Fruit fly (Drosophila melanogaster) whole organism, embryonic: ENCODE measurements around the gene CG17029.

ENCODE experiments used
- Antp ChIP-seq: fragments of 200-800 bp; sonication (Bioruptor generic); optimal IDR thresholded peaks from 3 replicates; lab custom pipeline; 2016; ENCODE audit warnings: missing biosample characterization, missing genetic modification characterization
- Asciz ChIP-seq: fragments of 200-800 bp; sonication (Bioruptor generic); optimal IDR thresholded peaks from 2 replicates; lab custom pipeline; 2017; ENCODE audit warnings: missing biosample characterization, mild to moderate bottlenecking, missing genetic modification characterization, missing genetic modification reagents
- BtbVII ChIP-seq: fragments of 200-800 bp; sonication (Bioruptor generic); optimal IDR thresholded peaks from 3 replicates; lab custom pipeline; 2017; ENCODE audit warnings: missing biosample characterization, mild to moderate bottlenecking, missing genetic modification characterization
- Bteb2 ChIP-seq: fragments of 200-800 bp; sonication (Bioruptor generic); optimal IDR thresholded peaks from 2 replicates; lab custom pipeline; 2016; ENCODE audit warnings: missing biosample characterization, missing genetic modification characterization
- CG11247 ChIP-seq: fragments of 200-800 bp; sonication (Bioruptor generic); IDR thresholded peaks from 2 replicates; pipeline ENCODE4 v1.3.6; 2022; ENCODE audit warnings: missing biosample characterization, missing genetic modification characterization
- CG1233 ChIP-seq: fragments of 200-800 bp; sonication (Bioruptor generic); optimal IDR thresholded peaks from 4 replicates; lab custom pipeline; 2018; ENCODE audit warnings: missing biosample characterization, mild to moderate bottlenecking, missing genetic modification characterization
- CG13123 ChIP-seq: fragments of 200-800 bp; sonication (Bioruptor generic); optimal IDR thresholded peaks from 2 replicates; lab custom pipeline; 2016; ENCODE audit warnings: missing biosample characterization, missing genetic modification characterization
- CG14050 ChIP-seq: fragments of 200-800 bp; sonication (Bioruptor generic); IDR thresholded peaks from 3 replicates; pipeline ENCODE4 v1.3.6; 2022; ENCODE audit warnings: missing biosample characterization, missing genetic modification characterization
- CG15269 ChIP-seq: fragments of 200-800 bp; sonication (Bioruptor generic); optimal IDR thresholded peaks from 2 replicates; lab custom pipeline; 2018; ENCODE audit warnings: missing biosample characterization, mild to moderate bottlenecking, missing genetic modification characterization, moderate library complexity
- CG1603 ChIP-seq: fragments of 200-800 bp; sonication (Bioruptor generic); optimal IDR thresholded peaks from 2 replicates; lab custom pipeline; 2019; ENCODE audit warnings: missing biosample characterization, mild to moderate bottlenecking, missing genetic modification characterization, moderate library complexity
- CG17568 ChIP-seq: fragments of 200-800 bp; sonication (Bioruptor generic); optimal IDR thresholded peaks from 2 replicates; lab custom pipeline; 2018; ENCODE audit warnings: missing biosample characterization, mild to moderate bottlenecking, missing genetic modification characterization, moderate library complexity
- CG18262 ChIP-seq: fragments of 200-800 bp; optimal IDR thresholded peaks from 3 replicates; lab custom pipeline; 2019; ENCODE audit warnings: missing biosample characterization, mild to moderate bottlenecking, missing genetic modification characterization, moderate library complexity
- CG18599 ChIP-seq: fragments of 200-800 bp; sonication (Bioruptor generic); optimal IDR thresholded peaks from 3 replicates; lab custom pipeline; 2017; ENCODE audit warnings: missing biosample characterization, missing genetic modification characterization, mild to moderate bottlenecking, moderate library complexity, missing genetic modification reagents
- CG2712 ChIP-seq: fragments of 200-800 bp; optimal IDR thresholded peaks from 3 replicates; lab custom pipeline; 2019; ENCODE audit warnings: missing biosample characterization, mild to moderate bottlenecking, missing genetic modification characterization, moderate library complexity
- CG30020 ChIP-seq: fragments of 200-800 bp; optimal IDR thresholded peaks from 2 replicates; lab custom pipeline; 2019; ENCODE audit warnings: missing biosample characterization, mild to moderate bottlenecking, missing genetic modification characterization, moderate library complexity
- CG3065 ChIP-seq: fragments of 200-800 bp; sonication (Bioruptor generic); optimal IDR thresholded peaks from 2 replicates; lab custom pipeline; 2016; ENCODE audit warnings: missing biosample characterization, missing genetic modification characterization
- CG31441 ChIP-seq: fragments of 200-800 bp; sonication (Bioruptor generic); IDR thresholded peaks from 2 replicates; pipeline ENCODE4 v1.3.6; 2022; ENCODE audit warnings: missing biosample characterization, missing genetic modification characterization
- CG3163 ChIP-seq: fragments of 200-800 bp; sonication (Bioruptor generic); optimal IDR thresholded peaks from 3 replicates; lab custom pipeline; 2016; ENCODE audit warnings: missing biosample characterization, missing genetic modification characterization
- CG33213 ChIP-seq: fragments of 200-800 bp; sonication (Bioruptor generic); optimal IDR thresholded peaks from 3 replicates; lab custom pipeline; 2016; ENCODE audit warnings: missing biosample characterization, missing genetic modification characterization
- CG34376 ChIP-seq: fragments of 200-800 bp; sonication (Bioruptor generic); optimal IDR thresholded peaks from 2 replicates; lab custom pipeline; 2018; ENCODE audit warnings: missing biosample characterization, mild to moderate bottlenecking, missing genetic modification characterization
- CG42726 ChIP-seq: fragments of 200-800 bp; sonication (Bioruptor generic); IDR thresholded peaks from 2 replicates; pipeline ENCODE4 v1.3.6; 2022; ENCODE audit warnings: missing biosample characterization, missing genetic modification characterization; ENCODE audit not compliant: partially characterized antibody
- CG5953 ChIP-seq: fragments of 200-800 bp; sonication (Bioruptor generic); IDR thresholded peaks from 2 replicates; pipeline ENCODE4 v1.3.6; 2022; ENCODE audit warnings: missing biosample characterization, missing genetic modification characterization
- CG6175 ChIP-seq: fragments of 200-800 bp; sonication (Bioruptor generic); IDR thresholded peaks from 3 replicates; pipeline ENCODE4 v1.3.6; 2022; ENCODE audit warnings: missing biosample characterization, missing genetic modification characterization
- CG8359 ChIP-seq: fragments of 200-800 bp; sonication (Bioruptor generic); optimal IDR thresholded peaks from 2 replicates; lab custom pipeline; 2017; ENCODE audit warnings: missing biosample characterization, mild to moderate bottlenecking, missing genetic modification characterization, borderline replicate concordance
- CG8478 ChIP-seq: fragments of >200 bp; optimal IDR thresholded peaks from 2 replicates; lab custom pipeline; 2018
- CG9215 ChIP-seq: fragments of 200-800 bp; sonication (Bioruptor generic); IDR thresholded peaks from 2 replicates; pipeline ENCODE4 v1.3.6; 2022; ENCODE audit warnings: missing biosample characterization, missing genetic modification characterization
- D ChIP-seq, 2 experiments: fragments of 200-800 bp in 1 of 2; fragments of >200 bp in 1 of 2; sonication (Bioruptor generic) in 1 of 2; optimal IDR thresholded peaks; 2 replicates in 1 of 2; 3 replicates in 1 of 2; lab custom pipeline; 2017; ENCODE audit warnings: mild to moderate bottlenecking in 1 of 2, missing biosample characterization in 1 of 2, missing genetic modification characterization in 1 of 2, missing genetic modification reagents in 1 of 2
- E2f2 ChIP-seq: fragments of 200-800 bp; sonication (Bioruptor generic); IDR thresholded peaks from 2 replicates; pipeline ENCODE4 v1.3.6; 2022; ENCODE audit warnings: missing biosample characterization, missing genetic modification characterization
- ERR ChIP-seq: fragments of 200-800 bp; sonication (Bioruptor generic); optimal IDR thresholded peaks from 2 replicates; lab custom pipeline; 2016; ENCODE audit warnings: missing biosample characterization, missing genetic modification characterization
- Gug ChIP-seq: fragments of 200-800 bp; sonication (Bioruptor generic); IDR thresholded peaks from 4 replicates; pipeline ENCODE4 v1.3.6; 2022; ENCODE audit warnings: missing biosample characterization, missing genetic modification characterization
- Jarid2 ChIP-seq: fragments of 200-800 bp; sonication (Bioruptor generic); optimal IDR thresholded peaks from 3 replicates; lab custom pipeline; 2017; ENCODE audit warnings: mild to moderate bottlenecking, missing biosample characterization, missing genetic modification reagents, missing genetic modification characterization
- NC2α ChIP-seq: fragments of 200-800 bp; sonication (Bioruptor generic); optimal IDR thresholded peaks from 2 replicates; lab custom pipeline; 2016; ENCODE audit warnings: missing biosample characterization, missing genetic modification characterization
- Usf ChIP-seq: fragments of 200-800 bp; sonication (Bioruptor generic); optimal IDR thresholded peaks from 2 replicates; lab custom pipeline; 2017; ENCODE audit warnings: missing genotype, missing biosample characterization, missing genetic modification characterization
- al ChIP-seq: fragments of 200-800 bp; sonication (Bioruptor generic); IDR thresholded peaks from 2 replicates; pipeline ENCODE4 v1.3.6; 2022; ENCODE audit warnings: missing biosample characterization, missing genetic modification characterization
- dysf ChIP-seq: fragments of 200-800 bp; sonication (Bioruptor generic); IDR thresholded peaks from 3 replicates; pipeline ENCODE4 v1.3.6; 2022; ENCODE audit warnings: missing biosample characterization, missing genetic modification characterization
- eyg ChIP-seq: fragments of 200-800 bp; sonication (Bioruptor generic); optimal IDR thresholded peaks from 3 replicates; lab custom pipeline; 2016; ENCODE audit warnings: missing biosample characterization, missing genetic modification characterization
- gce ChIP-seq: fragments of 200-800 bp; sonication (Bioruptor generic); IDR thresholded peaks from 3 replicates; pipeline ENCODE4 v1.3.6; 2022; ENCODE audit warnings: missing biosample characterization, missing genetic modification characterization
- grau ChIP-seq: fragments of 200-800 bp; optimal IDR thresholded peaks from 3 replicates; lab custom pipeline; 2019; ENCODE audit warnings: missing biosample characterization, mild to moderate bottlenecking, missing genetic modification characterization, moderate library complexity
- hb ChIP-seq: fragments of 200-800 bp; sonication (Bioruptor generic); IDR thresholded peaks from 3 replicates; pipeline ENCODE4 v1.3.6; 2022; ENCODE audit warnings: missing biosample characterization, missing genetic modification characterization; ENCODE audit not compliant: partially characterized antibody
- ken ChIP-seq: fragments of 200-800 bp; sonication (Bioruptor generic); IDR thresholded peaks from 3 replicates; pipeline ENCODE4 v1.3.6; 2022; ENCODE audit warnings: missing biosample characterization, missing genetic modification characterization
- nerfin-2 ChIP-seq: fragments of 200-800 bp; sonication (Bioruptor generic); IDR thresholded peaks from 2 replicates; pipeline ENCODE4 v1.3.6; 2022; ENCODE audit warnings: missing biosample characterization, missing genetic modification characterization; ENCODE audit not compliant: partially characterized antibody
- otp ChIP-seq: fragments of 200-800 bp; sonication (Bioruptor generic); IDR thresholded peaks from 3 replicates; pipeline ENCODE4, ENCODE4 v1.3.6; 2022; ENCODE audit warnings: missing biosample characterization, missing genetic modification characterization
- repo ChIP-seq: fragments of 200-800 bp; sonication (Bioruptor generic); optimal IDR thresholded peaks from 2 replicates; lab custom pipeline; 2016; ENCODE audit warnings: missing biosample characterization, missing genetic modification characterization
- sens ChIP-seq: fragments of 200-800 bp; sonication (Bioruptor generic); peaks from one replicate; lab custom pipeline; 2016; ENCODE audit warnings: missing biosample characterization, missing genetic modification characterization
- slou ChIP-seq: fragments of 200-800 bp; sonication (Bioruptor generic); optimal IDR thresholded peaks from 3 replicates; lab custom pipeline; 2016; ENCODE audit warnings: missing biosample characterization, missing genetic modification characterization
- sob ChIP-seq: fragments of 200-800 bp; sonication (Bioruptor generic); IDR thresholded peaks from 2 replicates; pipeline ENCODE4 v1.3.6; 2022; ENCODE audit warnings: missing biosample characterization, missing genetic modification characterization
- sug ChIP-seq: fragments of 200-800 bp; optimal IDR thresholded peaks from 2 replicates; lab custom pipeline; 2019; ENCODE audit warnings: missing biosample characterization, mild to moderate bottlenecking, missing genetic modification characterization, moderate library complexity
- tin ChIP-seq: fragments of 200-800 bp; sonication (Bioruptor generic); optimal IDR thresholded peaks from 3 replicates; lab custom pipeline; 2016; ENCODE audit warnings: missing biosample characterization, missing genetic modification characterization
- twi ChIP-seq: fragments of 200-800 bp; optimal IDR thresholded peaks from 2 replicates; lab custom pipeline; 2019; ENCODE audit warnings: missing biosample characterization, mild to moderate bottlenecking, missing genetic modification characterization, moderate library complexity
- vfl ChIP-seq: fragments of 200-800 bp; sonication (Bioruptor generic); optimal IDR thresholded peaks from 2 replicates; lab custom pipeline; 2016; ENCODE audit warnings: missing biosample characterization, missing genetic modification characterization
- zfh2 ChIP-seq: fragments of 200-800 bp; sonication (Bioruptor generic); optimal IDR thresholded peaks from 2 replicates; lab custom pipeline; 2016; ENCODE audit warnings: missing biosample characterization, missing genetic modification characterization

CG17029 gene

DNA sequence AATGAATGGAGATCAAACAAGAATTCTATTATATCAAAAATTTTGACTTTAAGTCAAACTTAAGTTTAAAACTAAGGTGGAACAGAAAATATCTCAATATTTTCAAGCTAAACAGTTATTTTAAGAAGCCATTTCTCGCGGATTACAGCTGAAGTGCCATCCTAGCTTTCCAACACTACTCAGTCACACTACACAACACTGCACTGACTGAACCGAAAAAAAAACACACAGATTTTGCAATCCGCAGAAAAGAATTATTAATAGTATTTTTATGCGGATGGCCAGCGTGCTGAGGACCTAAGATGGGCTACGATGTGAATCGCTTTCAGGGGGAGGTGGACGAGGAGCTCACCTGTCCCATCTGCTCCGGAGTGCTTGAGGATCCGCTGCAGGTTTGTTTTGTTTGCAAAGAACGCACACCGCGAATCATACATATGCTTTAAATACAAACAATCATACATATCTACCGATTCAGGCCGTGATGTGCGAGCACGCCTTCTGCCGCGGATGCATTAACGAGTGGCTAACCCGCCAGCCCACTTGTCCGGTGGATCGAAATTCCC, 20.1 kb upstream of the CG17029 start, which contains the start of gene elgi (continued):
- TF ChIP-seq CG17568 = no peak
- no peak; the same call in 3 of the 4 replicates for TF ChIP-seq Gug (GFP tag; lab: Robert Waterston, UW)
- TF ChIP-seq CG9215 (GFP tag; lab: Robert Waterston, UW) = no peak
- TF ChIP-seq Jarid2 (GFP tag; lab: Kevin White, UChicago) = no peak
- TF ChIP-seq ERR (GFP tag; lab: Kevin White, UChicago) = no peak
- no peak for TF ChIP-seq CG13123 (GFP tag; lab: Kevin White, UChicago)
- TF ChIP-seq CG15269 (tag; lab: Kevin White, UChicago) = no peak
- no peak for TF ChIP-seq Usf (GFP tag; lab: Kevin White, UChicago)
- peak; percentile 65 for TF ChIP-seq CG18599
- TF ChIP-seq CG1603 (tag; lab: Kevin White, UChicago) = no peak
- no peak for TF ChIP-seq gce (GFP tag; lab: Robert Waterston, UW)
- 0 out of 3 replicates have a peak, but pooled peaks have one; percentile 7 for TF ChIP-seq CG6175 (GFP tag; lab: Robert Waterston, UW)
- peak; percentile 52 for TF ChIP-seq repo
- TF ChIP-seq CG1233 (GFP tag; lab: Kevin White, UChicago) = peak; percentile 50
- peak; percentile 84 for TF ChIP-seq zfh2 (GFP tag; lab: Kevin White, UChicago)
- no peak for TF ChIP-seq CG8359
- peak; percentile 67 for TF ChIP-seq CG34376 (GFP tag; lab: Kevin White, UChicago)
- TF ChIP-seq dysf = peak; percentile 58; the same call in 2 of the 3 replicates
- no peak for TF ChIP-seq CG31441 (GFP tag; lab: Robert Waterston, UW)
- TF ChIP-seq Asciz (GFP tag; lab: Kevin White, UChicago) = no peak
- TF ChIP-seq ken (GFP tag; lab: Robert Waterston, UW) = peak; percentile 74; the same call in 2 of the 3 replicates
- peak; percentile 62 for TF ChIP-seq tin (GFP tag; lab: Kevin White, UChicago)
- TF ChIP-seq CG33213 (GFP tag; lab: Kevin White, UChicago) = peak; percentile 51
- peak; percentile 1 for TF ChIP-seq NC2α (GFP tag; lab: Kevin White, UChicago)
- TF ChIP-seq CG5953 (GFP tag; lab: Robert Waterston, UW) = no peak
- TF ChIP-seq CG3163 (GFP tag; lab: Kevin White, UChicago) = peak; percentile 51
- peak; percentile 13 for TF ChIP-seq twi (tag; lab: Kevin White, UChicago)
- peak; percentile 71 for TF ChIP-seq Antp (GFP tag; lab: Kevin White, UChicago)
- no peak for TF ChIP-seq al (GFP tag; lab: Robert Waterston, UW)
- peak; percentile 2 for TF ChIP-seq slou (GFP tag; lab: Kevin White, UChicago)
- TF ChIP-seq vfl = peak; percentile 51
- peak; percentile 65 for TF ChIP-seq Bteb2 (GFP tag; lab: Kevin White, UChicago)
- no peak for TF ChIP-seq sens
- peak; percentile 27 for TF ChIP-seq eyg
- TF ChIP-seq E2f2 (GFP tag; lab: Robert Waterston, UW) = peak; percentile 35; the same call in 1 of the 2 replicates
- TF ChIP-seq BtbVII (GFP tag; lab: Kevin White, UChicago) = no peak
- no peak for TF ChIP-seq CG42726 (GFP tag; lab: Robert Waterston, UW)
- peak; percentile 3 for TF ChIP-seq CG18262 (tag; lab: Kevin White, UChicago)
- TF ChIP-seq CG2712 = peak; percentile 37
- no peak; the same call in 1 of the 2 replicates for TF ChIP-seq CG11247 (GFP tag; lab: Robert Waterston, UW)
- TF ChIP-seq grau (tag; lab: Kevin White, UChicago) = peak; percentile 41
- peak; percentile 24 for TF ChIP-seq CG30020 (tag; lab: Kevin White, UChicago)
- TF ChIP-seq CG3065 (GFP tag; lab: Kevin White, UChicago) = no peak
- no peak for TF ChIP-seq nerfin-2
- peak; percentile 58 for TF ChIP-seq sug (tag; lab: Kevin White, UChicago)
- TF ChIP-seq D (optimal IDR thresholded peaks at IDR 0.05; lab: Kevin White, UChicago) = no peak
- no peak for TF ChIP-seq D (GFP tag; optimal IDR thresholded peaks at IDR 0.05; lab: Kevin White, UChicago)
- TF ChIP-seq otp (GFP tag; lab: Robert Waterston, UW) = no peak
- no peak for TF ChIP-seq CG14050 (GFP tag; lab: Robert Waterston, UW)
- TF ChIP-seq sob (GFP tag; lab: Robert Waterston, UW) = peak; percentile 83
- TF ChIP-seq hb (GFP tag; lab: Robert Waterston, UW) = no peak
- TF ChIP-seq CG8478 (lab: Kevin White, UChicago) = no peak
